Worm (Caenorhabditis elegans) whole organism, L1 larva: Measurements from ENCODE around the gene mig-10.

Experiments used
- Y116A8C.19 ChIP-seq: sonication (generic microtip); optimal IDR thresholded peaks from 2 replicates; lab custom pipeline; 2016; ENCODE audit warnings: missing compliant biosample characterization, missing genetic modification characterization, borderline replicate concordance
- ama-1 ChIP-seq: fragments of 150-350 bp; optimal IDR thresholded peaks from 2 replicates; lab custom pipeline; 2014
- blmp-1 ChIP-seq: fragments of 150-350 bp; optimal IDR thresholded peaks from 2 replicates; lab custom pipeline; 2014; ENCODE audit warnings: missing biosample characterization, missing genetic modification characterization
- ceh-82 ChIP-seq, 3 experiments: fragments of 150-350 bp in 1 of 3; sonication (generic microtip) in 2 of 3; optimal IDR thresholded peaks; 2 replicates each; lab custom pipeline; 2014 to 2017; ENCODE audit warnings: missing biosample characterization in 3 of 3, missing genetic modification characterization in 3 of 3
- ceh-88 ChIP-seq: fragments of 200-800 bp; sonication (Bioruptor generic); IDR thresholded peaks from 2 replicates; pipeline ENCODE4 v1.3.6; 2022; ENCODE audit warnings: missing genetic modification characterization, missing compliant biosample characterization
- ceh-90 ChIP-seq: sonication (generic microtip); optimal IDR thresholded peaks from 2 replicates; lab custom pipeline; 2016; ENCODE audit warnings: missing genetic modification characterization, missing compliant biosample characterization
- dpl-1 ChIP-seq, 3 experiments: fragments of 150-350 bp in 2 of 3; sonication (generic microtip) in 1 of 3; optimal IDR thresholded peaks; 2 replicates each; lab custom pipeline; 2014 to 2017; ENCODE audit warnings: missing biosample characterization in 3 of 3, missing genetic modification characterization in 3 of 3, missing genetic modification reagents in 3 of 3
- dsc-1 ChIP-seq: sonication (generic microtip); optimal IDR thresholded peaks from 2 replicates; lab custom pipeline; 2016; ENCODE audit warnings: mild to moderate bottlenecking, missing genetic modification characterization, missing compliant biosample characterization
- efl-1 ChIP-seq, 4 experiments: fragments of 150-350 bp; optimal IDR thresholded peaks in 3 of 4; peaks in 1 of 4; 1 replicate in 1 of 4; 2 replicates in 3 of 4; lab custom pipeline; 2014; ENCODE audit warnings: missing biosample characterization in 2 of 4, missing genetic modification characterization in 2 of 4, missing genetic modification reagents in 2 of 4
- efl-3 ChIP-seq: fragments of 200-800 bp; sonication (Bioruptor generic); optimal IDR thresholded peaks from 2 replicates; lab custom pipeline; 2018; ENCODE audit warnings: mild to moderate bottlenecking, missing genetic modification characterization, missing compliant biosample characterization
- egl-13 ChIP-seq: sonication (generic microtip); optimal IDR thresholded peaks from 2 replicates; lab custom pipeline; 2016; ENCODE audit warnings: missing genotype, missing genetic modification reagents, missing genetic modification characterization, missing compliant biosample characterization
- egl-27 ChIP-seq, 2 experiments: fragments of 150-350 bp in 1 of 2; sonication (generic microtip); optimal IDR thresholded peaks; 3 replicates each; lab custom pipeline; 2017 to 2018; ENCODE audit warnings: missing biosample characterization in 2 of 2, missing genetic modification characterization in 2 of 2, missing genetic modification reagents in 2 of 2
- elt-2 ChIP-seq: sonication (generic microtip); optimal IDR thresholded peaks from 2 replicates; lab custom pipeline; 2016; ENCODE audit warnings: missing genetic modification characterization, mild to moderate bottlenecking, inconsistent platforms, missing compliant biosample characterization, missing genetic modification reagents
- elt-3 ChIP-seq, 6 experiments: fragments of 150-350 bp in 1 of 6; sonication (generic microtip); optimal IDR thresholded peaks; 2 replicates each; lab custom pipeline; 2017 to 2018; ENCODE audit warnings: missing biosample characterization in 6 of 6, missing genetic modification characterization in 6 of 6, inconsistent platforms in 1 of 6
- fkh-4 ChIP-seq: sonication (generic microtip); optimal IDR thresholded peaks from 2 replicates; lab custom pipeline; 2016; ENCODE audit warnings: missing compliant biosample characterization, missing genetic modification characterization, borderline replicate concordance
- grh-1 ChIP-seq: fragments of 200-800 bp; sonication (Bioruptor generic); IDR thresholded peaks from 2 replicates; pipeline ENCODE4 v1.3.6; 2022; ENCODE audit warnings: missing genetic modification reagents, missing genetic modification characterization, missing compliant biosample characterization
- hlh-17 ChIP-seq: fragments of 200-800 bp; sonication (Bioruptor generic); optimal IDR thresholded peaks from 2 replicates; lab custom pipeline; 2018; ENCODE audit warnings: missing genetic modification characterization, mild to moderate bottlenecking, missing compliant biosample characterization, moderate library complexity, borderline replicate concordance
- hlh-4 ChIP-seq: sonication (generic microtip); optimal IDR thresholded peaks from 2 replicates; lab custom pipeline; 2016; ENCODE audit warnings: mild to moderate bottlenecking, missing genetic modification characterization, missing compliant biosample characterization
- irx-1 ChIP-seq: sonication (generic microtip); optimal IDR thresholded peaks from 2 replicates; lab custom pipeline; 2016; ENCODE audit warnings: missing genetic modification characterization, missing compliant biosample characterization
- isw-1 ChIP-seq: fragments of 200-800 bp; sonication (Bioruptor generic); IDR thresholded peaks from 2 replicates; pipeline ENCODE4 v1.3.6; 2022; ENCODE audit warnings: missing genetic modification characterization, missing compliant biosample characterization
- lin-13 ChIP-seq: fragments of 150-350 bp; optimal IDR thresholded peaks from 2 replicates; lab custom pipeline; 2014; ENCODE audit warnings: missing biosample characterization, missing genetic modification reagents, missing genetic modification characterization
- lin-35 ChIP-seq, 2 experiments: fragments of 150-350 bp; optimal IDR thresholded peaks; 2 replicates each; lab custom pipeline; 2014; ENCODE audit warnings: missing biosample characterization in 2 of 2, missing genetic modification characterization in 2 of 2, missing genetic modification reagents in 2 of 2
- lin-39 ChIP-seq: fragments of 150-350 bp; optimal IDR thresholded peaks from 2 replicates; lab custom pipeline; 2014; ENCODE audit warnings: missing biosample characterization, missing genetic modification reagents, missing genetic modification characterization
- lir-3 ChIP-seq: sonication (generic microtip); optimal IDR thresholded peaks from 2 replicates; lab custom pipeline; 2016; ENCODE audit warnings: mild to moderate bottlenecking, missing genetic modification characterization, moderate library complexity, missing compliant biosample characterization; ENCODE audit not compliant: poor library complexity
- lsy-2 ChIP-seq, 2 experiments: fragments of 150-350 bp; optimal IDR thresholded peaks; 2 replicates each; lab custom pipeline; 2014; ENCODE audit warnings: missing biosample characterization in 2 of 2, missing genetic modification characterization in 2 of 2
- mab-9 ChIP-seq: fragments of 200-800 bp; sonication (Bioruptor generic); IDR thresholded peaks from 2 replicates; pipeline ENCODE4 v1.3.6; 2022; ENCODE audit warnings: missing genetic modification reagents, missing genetic modification characterization, missing compliant biosample characterization
- mdl-1 ChIP-seq, 2 experiments: fragments of 150-350 bp; optimal IDR thresholded peaks; 2 replicates each; lab custom pipeline; 2014 to 2017; ENCODE audit warnings: missing biosample characterization in 2 of 2, missing genetic modification characterization in 2 of 2, inconsistent platforms in 1 of 2
- mef-2 ChIP-seq: fragments of 150-350 bp; optimal IDR thresholded peaks from 2 replicates; lab custom pipeline; 2014; ENCODE audit warnings: missing biosample characterization, missing genetic modification characterization
- nhr-12 ChIP-seq: sonication (generic microtip); optimal IDR thresholded peaks from 2 replicates; lab custom pipeline; 2017; ENCODE audit warnings: missing biosample characterization, missing genetic modification characterization
- nhr-19 ChIP-seq: fragments of 200-800 bp; sonication (Bioruptor generic); conservative IDR thresholded peaks from 2 replicates; pipeline ENCODE4 v1.3.6; 2022; ENCODE audit warnings: missing genetic modification characterization, missing compliant biosample characterization
- nhr-47 ChIP-seq: sonication (generic microtip); optimal IDR thresholded peaks from 2 replicates; lab custom pipeline; 2016; ENCODE audit warnings: mild to moderate bottlenecking, missing genetic modification characterization, moderate library complexity, missing compliant biosample characterization
- nhr-76 ChIP-seq: sonication (generic microtip); optimal IDR thresholded peaks from 2 replicates; lab custom pipeline; 2017; ENCODE audit warnings: missing biosample characterization, missing genetic modification characterization
- nhr-84 ChIP-seq: sonication (generic microtip); optimal IDR thresholded peaks from 2 replicates; lab custom pipeline; 2017; ENCODE audit warnings: missing biosample characterization, missing genetic modification characterization
- pag-3 ChIP-seq: sonication (generic microtip); optimal IDR thresholded peaks from 2 replicates; lab custom pipeline; 2017; ENCODE audit warnings: missing genetic modification characterization, mild to moderate bottlenecking, missing compliant biosample characterization, antibody characterized with exemption, borderline replicate concordance; ENCODE audit not compliant: insufficient read depth
- rnt-1 ChIP-seq: sonication (generic microtip); optimal IDR thresholded peaks from 2 replicates; lab custom pipeline; 2016; ENCODE audit warnings: mild to moderate bottlenecking, missing genetic modification characterization, moderate library complexity, missing compliant biosample characterization
- snu-23 ChIP-seq: sonication (generic microtip); optimal IDR thresholded peaks from 2 replicates; lab custom pipeline; 2016; ENCODE audit warnings: missing genetic modification characterization, missing compliant biosample characterization
- sox-4 ChIP-seq: sonication (generic microtip); optimal IDR thresholded peaks from 2 replicates; lab custom pipeline; 2016; ENCODE audit warnings: missing genetic modification characterization, missing compliant biosample characterization
- sup-37 ChIP-seq: fragments of 200-800 bp; sonication (Bioruptor generic); optimal IDR thresholded peaks from 2 replicates; lab custom pipeline; 2018; ENCODE audit warnings: mild to moderate bottlenecking, missing genetic modification characterization, missing compliant biosample characterization
- swsn-7 ChIP-seq: sonication (generic microtip); optimal IDR thresholded peaks from 2 replicates; lab custom pipeline; 2016; ENCODE audit warnings: missing genetic modification characterization, missing compliant biosample characterization
- tlp-1 ChIP-seq: fragments of 150-350 bp; optimal IDR thresholded peaks from 2 replicates; lab custom pipeline; 2014; ENCODE audit warnings: missing biosample characterization, missing genetic modification characterization
- unc-30 ChIP-seq: sonication (generic microtip); optimal IDR thresholded peaks from 2 replicates; lab custom pipeline; 2017; ENCODE audit warnings: missing biosample characterization, missing genetic modification characterization
- unc-62 ChIP-seq: fragments of 150-350 bp; optimal IDR thresholded peaks from 2 replicates; lab custom pipeline; 2014; ENCODE audit warnings: missing biosample characterization, missing genetic modification reagents, missing genetic modification characterization
- zip-4 ChIP-seq: fragments of 200-800 bp; sonication (Bioruptor generic); optimal IDR thresholded peaks from 2 replicates; lab custom pipeline; 2018; ENCODE audit warnings: mild to moderate bottlenecking, missing genetic modification characterization, moderate library complexity, missing compliant biosample characterization
- ztf-4 ChIP-seq: fragments of 150-350 bp; optimal IDR thresholded peaks from 2 replicates; lab custom pipeline; 2014; ENCODE audit warnings: missing biosample characterization, missing genetic modification characterization

Gene mig-10

ce11 chrIII:8247051-8247450 lies 31.9 kb upstream of the mig-10 start, which contains the start of gene C02F5.13:
TSS of gene C02F5.13 (plus strand) at chrIII:8247351.
- no peak for TF ChIP-seq mdl-1 (tag; optimal IDR thresholded peaks at IDR 0.05; lab: Kevin White, UChicago)
- no peak for TF ChIP-seq lin-35 (GFP tag; optimal IDR thresholded peaks at IDR 0.05; lab: Kevin White, UChicago)
- no peak for TF ChIP-seq lir-3 (tag; lab: Kevin White, UChicago)
- TF ChIP-seq mef-2 = no peak
- TF ChIP-seq nhr-47 (tag; lab: Kevin White, UChicago) = no peak
- TF ChIP-seq swsn-7 (tag; lab: Kevin White, UChicago) = no peak
- TF ChIP-seq lin-13 (GFP tag; lab: Kevin White, UChicago) = no peak
- no peak for TF ChIP-seq fkh-4 (tag; lab: Kevin White, UChicago)

ce11 chrIII:8249381-8249780 lies 29.5 kb upstream of the mig-10 start, which contains the start of the genes C02F5.10 and C02F5.2:
TSS of gene C02F5.10 (minus strand) at chrIII:8249481.
TSS of gene C02F5.2 (plus strand) at chrIII:8249619.
- no peak for TF ChIP-seq mdl-1 (tag; optimal IDR thresholded peaks at IDR 0.05; lab: Kevin White, UChicago)
- TF ChIP-seq lin-13 (GFP tag; lab: Kevin White, UChicago) = no peak
- TF ChIP-seq dpl-1 (GFP tag; optimal IDR thresholded peaks at IDR 0.05; lab: Kevin White, UChicago) = no peak
- no peak for TF ChIP-seq ceh-90 (tag; lab: Kevin White, UChicago)
- no peak for TF ChIP-seq hlh-4
- TF ChIP-seq unc-62 (GFP tag; lab: Kevin White, UChicago) = no peak
- no peak for TF ChIP-seq unc-30 (tag; lab: Kevin White, UChicago)
- no peak for TF ChIP-seq pag-3
- no peak for TF ChIP-seq elt-3 (tag; optimal IDR thresholded peaks at IDR 0.05; lab: Kevin White, UChicago)
- TF ChIP-seq lir-3 (tag; lab: Kevin White, UChicago) = no peak
- no peak for TF ChIP-seq zip-4 (GFP tag; lab: Kevin White, UChicago)
- no peak for TF ChIP-seq sup-37 (GFP tag; lab: Kevin White, UChicago)
- TF ChIP-seq nhr-19 (GFP tag; lab: Robert Waterston, UW) = no peak
- no peak for TF ChIP-seq mab-9 (GFP tag; lab: Robert Waterston, UW)

- TF ChIP-seq lsy-2 (tag; optimal IDR thresholded peaks at IDR 0.05; lab: Kevin White, UChicago) (peak; percentile 28 to 82), tlp-1 (tag; lab: Kevin White, UChicago) (no peak), dsc-1 (tag; lab: Kevin White, UChicago) (no peak), efl-1 (optimal IDR thresholded peaks at IDR 0.05; lab: Kevin White, UChicago) (peak; percentile 84 to 91), efl-1 (GFP tag; optimal IDR thresholded peaks at IDR 0.05 in 1 of 2; lab: Kevin White, UChicago) (peak; percentile 83 to 97), nhr-12 (tag; lab: Kevin White, UChicago) (no peak), pag-3 (no peak), hlh-17 (GFP tag; lab: Kevin White, UChicago) (no peak), blmp-1 (peak; percentile 72), lir-3 (tag; lab: Kevin White, UChicago) (peak; percentile 36), lin-39 (tag; lab: Kevin White, UChicago) (no peak), snu-23 (peak; percentile 50), Y116A8C.19 (tag; lab: Kevin White, UChicago) (no peak), ama-1 (no peak), sup-37 (GFP tag; lab: Kevin White, UChicago) (no peak), ztf-4 (tag; lab: Kevin White, UChicago) (no peak), sox-4 (tag; lab: Kevin White, UChicago) (no peak), irx-1 (tag; lab: Kevin White, UChicago) (no peak), egl-27 (tag; optimal IDR thresholded peaks at IDR 0.05; lab: Kevin White, UChicago) (no peak), unc-62 (GFP tag; lab: Kevin White, UChicago) (no peak), mdl-1 (tag; optimal IDR thresholded peaks at IDR 0.05; lab: Kevin White, UChicago) (no peak), nhr-76 (tag; lab: Kevin White, UChicago) (no peak), grh-1 (GFP tag; lab: Robert Waterston, UW) (no peak), ceh-82 (tag; optimal IDR thresholded peaks at IDR 0.05; lab: Kevin White, UChicago) (peak in 1 of 3 experiments; percentile 61), elt-2 (tag; lab: Kevin White, UChicago) (no peak), nhr-19 (GFP tag; lab: Robert Waterston, UW) (no peak), nhr-84 (tag; lab: Kevin White, UChicago) (no peak), isw-1 (GFP tag; lab: Robert Waterston, UW) (no peak; the same call in 1 of the 2 replicates), ceh-88 (GFP tag; lab: Robert Waterston, UW) (no peak), egl-13 (tag; lab: Kevin White, UChicago) (no peak), lin-35 (GFP tag; optimal IDR thresholded peaks at IDR 0.05; lab: Kevin White, UChicago) (peak; percentile 77 to 94), mef-2 (no peak), efl-3 (GFP tag; lab: Kevin White, UChicago) (no peak), swsn-7 (tag; lab: Kevin White, UChicago) (peak; percentile 17), rnt-1 (tag; lab: Kevin White, UChicago) (peak; percentile 65)
Observed at ce11 chrIII:8250007-8250683, 28.8 kb upstream of the mig-10 start, which contains the start of gene knl-1. TSS of gene knl-1 (plus strand) at chrIII:8250632.
